Worm (Caenorhabditis elegans): ENCODE data around the gene srlf-5.

srlf-5 gene

DNA sequence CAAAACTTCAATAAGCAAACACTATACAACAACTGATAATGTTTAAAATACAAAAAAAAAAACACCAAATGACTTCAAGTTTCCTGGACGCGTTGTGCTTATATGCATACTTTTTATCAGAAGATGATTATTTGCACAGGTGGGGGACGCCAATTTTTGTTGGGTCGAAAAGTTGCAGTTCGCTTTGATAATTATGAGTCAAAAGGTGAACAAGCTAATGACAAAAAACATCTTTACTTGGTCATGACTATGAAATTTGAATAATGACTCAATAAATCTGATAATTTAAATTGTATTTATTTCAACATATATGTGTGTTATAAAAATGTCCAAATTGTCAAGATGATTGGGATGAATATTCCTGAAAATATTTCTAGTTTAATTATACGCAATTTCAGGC is 43.3 kb downstream of the srlf-5 start, which contains the start of gene ZK896.4:
ZK896.4 (minus strand) TSS at position 101 of the 400 bp plus-strand sequence.
- TF ChIP-seq hmg-4 (GFP tag; optimal IDR thresholded peaks at IDR 0.05) (no peak), hnd-1 (tag; optimal IDR thresholded peaks at IDR 0.05) (no peak), ama-1 (optimal IDR thresholded peaks at IDR 0.05) (no peak), ets-7 (tag; optimal IDR thresholded peaks at IDR 0.05) (no peak), scrt-1 (GFP tag; IDR thresholded peaks at IDR 0.05) (no peak), sea-1 (GFP tag; conservative IDR thresholded peaks at IDR 0.05) (no peak), aly-1 (tag; optimal IDR thresholded peaks at IDR 0.05) (no peak), B0310.2 (tag; optimal IDR thresholded peaks at IDR 0.05) (no peak)

- TF ChIP-seq ceh-13 (GFP tag; optimal IDR thresholded peaks at IDR 0.05) (no peak), ama-1 (optimal IDR thresholded peaks at IDR 0.05) (no peak), B0310.2 (tag; optimal IDR thresholded peaks at IDR 0.05) (no peak), hmbx-1 (tag; optimal IDR thresholded peaks at IDR 0.05) (no peak), flt-1 (GFP tag; IDR thresholded peaks at IDR 0.05) (no peak), scrt-1 (GFP tag; IDR thresholded peaks at IDR 0.05) (no peak), sea-1 (GFP tag; conservative IDR thresholded peaks at IDR 0.05) (no peak), pes-1 (GFP tag; IDR thresholded peaks at IDR 0.05) (no peak), ets-7 (tag; optimal IDR thresholded peaks at IDR 0.05) (no peak), hmg-4 (GFP tag; optimal IDR thresholded peaks at IDR 0.05) (no peak), aly-1 (tag; optimal IDR thresholded peaks at IDR 0.05) (no peak), tbx-37 (GFP tag; conservative IDR thresholded peaks at IDR 0.05) (no peak), tbx-11 (GFP tag; IDR thresholded peaks at IDR 0.05) (no peak), tra-4 (tag; optimal IDR thresholded peaks at IDR 0.05) (no peak), ceh-36 (tag; optimal IDR thresholded peaks at IDR 0.05) (no peak)
Measured at ce11 chrIV:12879557-12879956, 47.0 kb downstream of the srlf-5 start, which contains the start of gene ZK896.5. TSS of gene ZK896.5 (minus strand) at chrIV:12879645.

DNA sequence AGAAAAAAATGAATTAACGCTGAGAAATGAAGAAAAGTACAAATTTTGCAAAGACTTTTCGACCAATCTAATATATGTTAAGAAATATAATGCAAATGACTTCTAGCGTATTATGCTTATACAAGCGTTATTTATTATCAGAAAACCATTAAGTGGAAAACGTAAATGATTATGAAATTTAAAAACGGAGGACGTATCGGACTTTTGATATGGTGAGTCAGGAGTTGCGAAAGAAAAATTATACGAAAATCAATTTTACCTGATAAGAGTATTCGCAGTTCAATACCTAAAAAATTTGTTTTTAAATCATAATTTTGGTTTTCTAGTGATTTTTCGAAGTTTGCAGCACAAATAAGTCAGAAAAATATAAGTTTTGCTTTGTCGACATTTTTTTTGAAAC is 50.0 kb downstream of the srlf-5 start:
- no peak for TF ChIP-seq F13C5.2 (tag; optimal IDR thresholded peaks at IDR 0.05)
- TF ChIP-seq ceh-13 (GFP tag; optimal IDR thresholded peaks at IDR 0.05), result no peak
- TF ChIP-seq tbx-37 (GFP tag; conservative IDR thresholded peaks at IDR 0.05), result no peak
- no peak for TF ChIP-seq hnd-1 (tag; optimal IDR thresholded peaks at IDR 0.05)
- TF ChIP-seq hmbx-1 (tag; optimal IDR thresholded peaks at IDR 0.05), result no peak
- TF ChIP-seq ceh-36 (tag; optimal IDR thresholded peaks at IDR 0.05), result no peak
- TF ChIP-seq aly-1 (tag; optimal IDR thresholded peaks at IDR 0.05), result no peak
- no peak for TF ChIP-seq tbx-11 (GFP tag; IDR thresholded peaks at IDR 0.05)

Measured in whole organism, early embryonic.